Worm (Caenorhabditis elegans) whole organism, L1 larva: Measurements from ENCODE around the gene ech-2.

Experiments
- C04F5.9 ChIP-seq: sonication (generic microtip); optimal IDR thresholded peaks from 2 replicates; lab custom pipeline; 2016; ENCODE audit warnings: missing genetic modification characterization, missing compliant biosample characterization
- C16A3.4 ChIP-seq: fragments of 150-350 bp; optimal IDR thresholded peaks from 2 replicates; lab custom pipeline; 2014; ENCODE audit warnings: missing biosample characterization, missing genetic modification characterization
- blmp-1 ChIP-seq: fragments of 150-350 bp; optimal IDR thresholded peaks from 2 replicates; lab custom pipeline; 2014; ENCODE audit warnings: missing biosample characterization, missing genetic modification characterization
- ceh-63 ChIP-seq: fragments of 200-800 bp; sonication (Bioruptor generic); optimal IDR thresholded peaks from 2 replicates; lab custom pipeline; 2018; ENCODE audit warnings: mild to moderate bottlenecking, missing genetic modification characterization, missing compliant biosample characterization
- ceh-82 ChIP-seq, 3 experiments: fragments of 150-350 bp in 1 of 3; sonication (generic microtip) in 2 of 3; optimal IDR thresholded peaks; 2 replicates each; lab custom pipeline; 2014 to 2017; ENCODE audit warnings: missing biosample characterization in 3 of 3, missing genetic modification characterization in 3 of 3
- ceh-90 ChIP-seq: sonication (generic microtip); optimal IDR thresholded peaks from 2 replicates; lab custom pipeline; 2016; ENCODE audit warnings: missing genetic modification characterization, missing compliant biosample characterization
- ces-1 ChIP-seq: fragments of 150-350 bp; optimal IDR thresholded peaks from 2 replicates; lab custom pipeline; 2014; ENCODE audit warnings: missing biosample characterization, missing genetic modification reagents, missing genetic modification characterization
- dpl-1 ChIP-seq, 3 experiments: fragments of 150-350 bp in 2 of 3; sonication (generic microtip) in 1 of 3; optimal IDR thresholded peaks; 2 replicates each; lab custom pipeline; 2014 to 2017; ENCODE audit warnings: missing biosample characterization in 3 of 3, missing genetic modification characterization in 3 of 3, missing genetic modification reagents in 3 of 3
- dsc-1 ChIP-seq: sonication (generic microtip); optimal IDR thresholded peaks from 2 replicates; lab custom pipeline; 2016; ENCODE audit warnings: mild to moderate bottlenecking, missing genetic modification characterization, missing compliant biosample characterization
- egl-13 ChIP-seq: sonication (generic microtip); optimal IDR thresholded peaks from 2 replicates; lab custom pipeline; 2016; ENCODE audit warnings: missing genotype, missing genetic modification reagents, missing genetic modification characterization, missing compliant biosample characterization
- elt-3 ChIP-seq, 6 experiments: fragments of 150-350 bp in 1 of 6; sonication (generic microtip); optimal IDR thresholded peaks; 2 replicates each; lab custom pipeline; 2017 to 2018; ENCODE audit warnings: missing biosample characterization in 6 of 6, missing genetic modification characterization in 6 of 6, inconsistent platforms in 1 of 6
- ets-5 ChIP-seq: fragments of 200-800 bp; sonication (Bioruptor generic); IDR thresholded peaks from 2 replicates; pipeline ENCODE4 v1.3.6; 2022; ENCODE audit warnings: missing genetic modification characterization, missing compliant biosample characterization
- fkh-10 ChIP-seq: sonication (generic microtip); optimal IDR thresholded peaks from 2 replicates; lab custom pipeline; 2017; ENCODE audit warnings: missing biosample characterization, missing genetic modification reagents, missing genetic modification characterization
- fkh-4 ChIP-seq: sonication (generic microtip); optimal IDR thresholded peaks from 2 replicates; lab custom pipeline; 2016; ENCODE audit warnings: missing compliant biosample characterization, missing genetic modification characterization, borderline replicate concordance
- fkh-8 ChIP-seq: sonication (generic microtip); optimal IDR thresholded peaks from 2 replicates; lab custom pipeline; 2016; ENCODE audit warnings: mild to moderate bottlenecking, missing genetic modification characterization, missing compliant biosample characterization
- fos-1 ChIP-seq: fragments of 150-350 bp; optimal IDR thresholded peaks from 2 replicates; lab custom pipeline; 2014; ENCODE audit warnings: missing biosample characterization, missing genetic modification characterization
- hpl-2 ChIP-seq: fragments of 150-350 bp; optimal IDR thresholded peaks from 2 replicates; lab custom pipeline; 2014; ENCODE audit warnings: missing biosample characterization, missing genetic modification reagents, missing genetic modification characterization
- lin-14 ChIP-seq: fragments of 200-800 bp; sonication (Bioruptor generic); optimal IDR thresholded peaks from 2 replicates; lab custom pipeline; 2018; ENCODE audit warnings: mild to moderate bottlenecking, missing genetic modification characterization, moderate library complexity, missing compliant biosample characterization
- lin-35 ChIP-seq, 2 experiments: fragments of 150-350 bp; optimal IDR thresholded peaks; 2 replicates each; lab custom pipeline; 2014; ENCODE audit warnings: missing biosample characterization in 2 of 2, missing genetic modification characterization in 2 of 2, missing genetic modification reagents in 2 of 2
- mef-2 ChIP-seq: fragments of 150-350 bp; optimal IDR thresholded peaks from 2 replicates; lab custom pipeline; 2014; ENCODE audit warnings: missing biosample characterization, missing genetic modification characterization
- nhr-11 ChIP-seq: fragments of 150-350 bp; optimal IDR thresholded peaks from 2 replicates; lab custom pipeline; 2014; ENCODE audit warnings: missing biosample characterization, missing genetic modification characterization
- nhr-19 ChIP-seq: fragments of 200-800 bp; sonication (Bioruptor generic); conservative IDR thresholded peaks from 2 replicates; pipeline ENCODE4 v1.3.6; 2022; ENCODE audit warnings: missing genetic modification characterization, missing compliant biosample characterization
- nhr-20 ChIP-seq: sonication (generic microtip); optimal IDR thresholded peaks from 2 replicates; lab custom pipeline; 2016; ENCODE audit warnings: mild to moderate bottlenecking, missing genetic modification characterization, missing compliant biosample characterization
- nhr-47 ChIP-seq: sonication (generic microtip); optimal IDR thresholded peaks from 2 replicates; lab custom pipeline; 2016; ENCODE audit warnings: mild to moderate bottlenecking, missing genetic modification characterization, moderate library complexity, missing compliant biosample characterization
- nhr-71 ChIP-seq: sonication (generic microtip); optimal IDR thresholded peaks from 2 replicates; lab custom pipeline; 2016; ENCODE audit warnings: mild to moderate bottlenecking, missing genetic modification characterization, moderate library complexity, missing compliant biosample characterization
- pqm-1 ChIP-seq: sonication (generic microtip); optimal IDR thresholded peaks from 3 replicates; lab custom pipeline; 2017; ENCODE audit warnings: missing biosample characterization, missing genetic modification characterization
- snu-23 ChIP-seq: sonication (generic microtip); optimal IDR thresholded peaks from 2 replicates; lab custom pipeline; 2016; ENCODE audit warnings: missing genetic modification characterization, missing compliant biosample characterization
- sox-4 ChIP-seq: sonication (generic microtip); optimal IDR thresholded peaks from 2 replicates; lab custom pipeline; 2016; ENCODE audit warnings: missing genetic modification characterization, missing compliant biosample characterization
- unc-30 ChIP-seq: sonication (generic microtip); optimal IDR thresholded peaks from 2 replicates; lab custom pipeline; 2017; ENCODE audit warnings: missing biosample characterization, missing genetic modification characterization
- unc-86 ChIP-seq: sonication (generic microtip); optimal IDR thresholded peaks from 2 replicates; lab custom pipeline; 2016; ENCODE audit warnings: missing genetic modification characterization, missing compliant biosample characterization
- xbp-1 ChIP-seq: sonication (generic microtip); optimal IDR thresholded peaks from 2 replicates; lab custom pipeline; 2016; ENCODE audit warnings: missing genetic modification characterization, missing compliant biosample characterization
- zag-1 ChIP-seq: fragments of 150-350 bp; optimal IDR thresholded peaks from 2 replicates; lab custom pipeline; 2014; ENCODE audit warnings: missing biosample characterization, missing genetic modification characterization
- zip-4 ChIP-seq: fragments of 200-800 bp; sonication (Bioruptor generic); optimal IDR thresholded peaks from 2 replicates; lab custom pipeline; 2018; ENCODE audit warnings: mild to moderate bottlenecking, missing genetic modification characterization, moderate library complexity, missing compliant biosample characterization
- ztf-11 ChIP-seq, 2 experiments: sonication (generic microtip); optimal IDR thresholded peaks; 2 replicates each; lab custom pipeline; 2016 to 2017; ENCODE audit warnings: missing genetic modification characterization in 2 of 2, missing biosample characterization in 1 of 2, missing compliant biosample characterization in 1 of 2

ech-2 gene

ce11 chrIV:11871083-11871482, 14.9 kb upstream of the ech-2 start (continued):
- peak; percentile 38 for TF ChIP-seq fkh-10 (GFP tag; lab: Kevin White, UChicago)
- peak in 1 of 2 experiments; percentile 42 for TF ChIP-seq ztf-11 (tag; optimal IDR thresholded peaks at IDR 0.05; lab: Kevin White, UChicago)
- peak; percentile 45 for TF ChIP-seq snu-23 (GFP tag; lab: Kevin White, UChicago)
- peak in 1 of 2 experiments; percentile 17 for TF ChIP-seq lin-35 (GFP tag; optimal IDR thresholded peaks at IDR 0.05; lab: Kevin White, UChicago)
- no peak for TF ChIP-seq unc-30 (tag; lab: Kevin White, UChicago)
- peak in 1 of 3 experiments; percentile 20 for TF ChIP-seq dpl-1 (GFP tag; optimal IDR thresholded peaks at IDR 0.05; lab: Kevin White, UChicago)
- no peak for TF ChIP-seq zag-1
- peak; percentile 89 for TF ChIP-seq fkh-8 (tag; lab: Kevin White, UChicago)

- no peak for TF ChIP-seq snu-23 (GFP tag; lab: Kevin White, UChicago)
- TF ChIP-seq ztf-11 (tag; optimal IDR thresholded peaks at IDR 0.05; lab: Kevin White, UChicago): no peak
- no peak for TF ChIP-seq nhr-19 (GFP tag; lab: Robert Waterston, UW)
- TF ChIP-seq C04F5.9 (tag; lab: Kevin White, UChicago): no peak
- TF ChIP-seq nhr-11 (tag; lab: Kevin White, UChicago): no peak
These were observed 12.3 kb upstream of the ech-2 start for ce11 chrIV:11868452-11868851.

ce11 chrIV:11867652-11868232, 11.6 kb upstream of the ech-2 start:
- no peak for TF ChIP-seq fkh-4 (tag; lab: Kevin White, UChicago)
- no peak for TF ChIP-seq sox-4 (tag; lab: Kevin White, UChicago)
- peak; percentile 65 for TF ChIP-seq lin-14 (GFP tag; lab: Kevin White, UChicago)
- TF ChIP-seq ztf-11 (tag; optimal IDR thresholded peaks at IDR 0.05; lab: Kevin White, UChicago): peak in 1 of 2 experiments; percentile 45
- peak; percentile 58 for TF ChIP-seq unc-86 (tag; lab: Kevin White, UChicago)
- no peak for TF ChIP-seq nhr-71 (tag; lab: Kevin White, UChicago)
- TF ChIP-seq pqm-1 (tag; lab: Kevin White, UChicago): no peak
- TF ChIP-seq ceh-90 (tag; lab: Kevin White, UChicago): no peak
- peak; percentile 6 for TF ChIP-seq egl-13 (tag; lab: Kevin White, UChicago)
- TF ChIP-seq fkh-8 (tag; lab: Kevin White, UChicago): peak; percentile 29
- TF ChIP-seq nhr-47 (tag; lab: Kevin White, UChicago): peak; percentile 20
- TF ChIP-seq ces-1: no peak
- peak; percentile 73 for TF ChIP-seq dsc-1 (tag; lab: Kevin White, UChicago)

ce11 chrIV:11864226-11864625, 8.1 kb upstream of the ech-2 start, which contains the start of gene trpa-1:
trpa-1 (plus strand) TSS chrIV:11864526.
- TF ChIP-seq C16A3.4 (tag; lab: Kevin White, UChicago): no peak
- no peak for TF ChIP-seq zip-4 (GFP tag; lab: Kevin White, UChicago)
- TF ChIP-seq elt-3 (tag; optimal IDR thresholded peaks at IDR 0.05; lab: Kevin White, UChicago): no peak
- no peak for TF ChIP-seq mef-2 (tag; lab: Kevin White, UChicago)
- TF ChIP-seq ceh-63 (GFP tag; lab: Kevin White, UChicago): no peak
- TF ChIP-seq xbp-1 (tag; lab: Kevin White, UChicago): no peak

ce11 chrIV:11863428-11863827, 7.3 kb upstream of the ech-2 start:
- TF ChIP-seq fos-1 (tag; lab: Kevin White, UChicago) (no peak), hpl-2 (no peak), zip-4 (GFP tag; lab: Kevin White, UChicago) (no peak), ets-5 (no peak), ceh-82 (tag; optimal IDR thresholded peaks at IDR 0.05; lab: Kevin White, UChicago) (no peak), egl-13 (tag; lab: Kevin White, UChicago) (no peak), nhr-20 (tag; lab: Kevin White, UChicago) (no peak), blmp-1 (tag; lab: Kevin White, UChicago) (peak; percentile 32), mef-2 (tag; lab: Kevin White, UChicago) (no peak)
